Worm (Caenorhabditis elegans) whole organism, early embryonic: ENCODE measurements around the gene rips-1.

Experiments
- B0310.2 ChIP-seq: sonication (generic microtip); optimal IDR thresholded peaks from 2 replicates; lab custom pipeline; 2016; ENCODE audit warnings: mild to moderate bottlenecking, missing genetic modification characterization, missing compliant biosample characterization
- ama-1 ChIP-seq: fragments of 150-350 bp; optimal IDR thresholded peaks from 2 replicates; lab custom pipeline; 2014
- ceh-13 ChIP-seq: fragments of 200-800 bp; sonication (Bioruptor generic); optimal IDR thresholded peaks from 2 replicates; lab custom pipeline; 2018; ENCODE audit warnings: mild to moderate bottlenecking, missing genetic modification characterization, missing compliant biosample characterization
- ceh-36 ChIP-seq: sonication (generic microtip); optimal IDR thresholded peaks from 2 replicates; lab custom pipeline; 2016; ENCODE audit warnings: missing genetic modification characterization, inconsistent platforms, missing compliant biosample characterization
- ets-7 ChIP-seq: sonication (generic microtip); optimal IDR thresholded peaks from 2 replicates; lab custom pipeline; 2016; ENCODE audit warnings: missing genotype, missing genetic modification characterization, missing compliant biosample characterization
- flt-1 ChIP-seq: fragments of 200-800 bp; sonication (Bioruptor generic); IDR thresholded peaks from 2 replicates; pipeline ENCODE4 v1.3.6; 2022; ENCODE audit warnings: missing genetic modification characterization, missing compliant biosample characterization
- pes-1 ChIP-seq: fragments of 200-800 bp; sonication (Bioruptor generic); IDR thresholded peaks from 2 replicates; pipeline ENCODE4 v1.3.6; 2022; ENCODE audit warnings: missing genetic modification reagents, missing genetic modification characterization, missing compliant biosample characterization
- sea-1 ChIP-seq: fragments of 200-800 bp; sonication (Bioruptor generic); conservative IDR thresholded peaks from 2 replicates; pipeline ENCODE4 v1.3.6; 2022; ENCODE audit warnings: missing genetic modification characterization, missing compliant biosample characterization
- tbx-37 ChIP-seq: fragments of 200-800 bp; sonication (Bioruptor generic); conservative IDR thresholded peaks from 2 replicates; pipeline ENCODE4 v1.3.6; 2022; ENCODE audit warnings: missing genetic modification reagents, missing genetic modification characterization, missing compliant biosample characterization

DNA sequence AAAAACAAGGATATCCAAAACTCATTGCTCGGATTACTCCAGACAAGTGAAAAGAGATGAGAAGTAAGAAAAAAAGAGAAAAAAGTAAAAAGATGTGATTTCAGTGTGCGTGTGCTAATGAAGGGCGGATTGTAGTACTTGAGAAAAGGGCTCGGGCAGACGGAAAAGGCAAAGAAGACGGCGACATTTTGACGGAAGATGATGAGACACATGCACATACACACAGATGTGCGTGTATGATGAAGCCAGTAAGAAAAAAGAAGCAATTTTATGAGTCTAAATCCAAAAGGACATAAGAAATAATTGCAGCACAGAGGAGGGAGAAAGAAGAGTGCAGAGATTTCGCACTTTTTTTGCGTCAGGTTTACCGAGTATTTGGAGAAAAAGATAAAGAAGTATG is 16.7 kb downstream of the rips-1 start:
- TF ChIP-seq ama-1: no peak
- TF ChIP-seq ets-7 (tag; lab: Kevin White, UChicago): no peak
- TF ChIP-seq pes-1 (GFP tag; lab: Robert Waterston, UW): no peak
- TF ChIP-seq tbx-37 (GFP tag; lab: Robert Waterston, UW): no peak
- TF ChIP-seq sea-1: no peak
- no peak for TF ChIP-seq flt-1 (GFP tag; lab: Robert Waterston, UW)
- no peak for TF ChIP-seq B0310.2 (tag; lab: Kevin White, UChicago)
- no peak for TF ChIP-seq ceh-13
- TF ChIP-seq ceh-36 (tag; lab: Kevin White, UChicago): no peak
